Worm (Caenorhabditis elegans) whole organism, L3 larva: ENCODE results near the gene R10E9.3.

ENCODE experiments used
- ama-1 ChIP-seq: fragments of 150-350 bp; optimal IDR thresholded peaks from 2 replicates; lab custom pipeline; 2018
- ceh-82 ChIP-seq: fragments of 150-350 bp; optimal IDR thresholded peaks from 2 replicates; lab custom pipeline; 2014; ENCODE audit warnings: missing biosample characterization, missing genetic modification characterization
- ceh-9 ChIP-seq: sonication (generic microtip); optimal IDR thresholded peaks from 2 replicates; lab custom pipeline; 2018; ENCODE audit warnings: missing biosample characterization, missing genetic modification characterization
- nhr-237 ChIP-seq: fragments of 150-350 bp; optimal IDR thresholded peaks from 2 replicates; lab custom pipeline; 2014; ENCODE audit warnings: missing biosample characterization, missing genetic modification characterization
- nhr-25 ChIP-seq: sonication (generic microtip); optimal IDR thresholded peaks from 2 replicates; lab custom pipeline; 2017; ENCODE audit warnings: missing biosample characterization, missing genetic modification characterization
- nhr-28 ChIP-seq: fragments of 150-350 bp; optimal IDR thresholded peaks from 2 replicates; lab custom pipeline; 2014; ENCODE audit warnings: missing biosample characterization, missing genetic modification characterization
- nhr-77 ChIP-seq: fragments of 150-350 bp; optimal IDR thresholded peaks from 2 replicates; lab custom pipeline; 2014; ENCODE audit warnings: missing biosample characterization, missing genetic modification characterization
- unc-62 ChIP-seq: fragments of 150-350 bp; sonication (generic microtip); optimal IDR thresholded peaks from 4 replicates; lab custom pipeline; 2014; ENCODE audit warnings: missing biosample characterization, missing genetic modification reagents, missing genetic modification characterization
- ztf-11 ChIP-seq: fragments of 150-350 bp; optimal IDR thresholded peaks from 2 replicates; lab custom pipeline; 2014; ENCODE audit warnings: missing biosample characterization, missing genetic modification characterization

ce11 chrIII:3931423-3931822 lies 28.6 kb upstream of the R10E9.3 start, which contains the start of gene F37A8.2:
- TF ChIP-seq nhr-237, result no peak
- TF ChIP-seq unc-62 (GFP tag; lab: Kevin White, UChicago), result no peak
- no peak for TF ChIP-seq ceh-82 (tag; lab: Kevin White, UChicago)
- TF ChIP-seq ama-1, result no peak
- no peak for TF ChIP-seq nhr-25
- TF ChIP-seq ztf-11 (tag; lab: Kevin White, UChicago), result no peak
- TF ChIP-seq ceh-9 (tag; lab: Kevin White, UChicago), result no peak
- TF ChIP-seq nhr-77 (tag; lab: Kevin White, UChicago), result no peak
- no peak for TF ChIP-seq nhr-28 (tag; lab: Kevin White, UChicago)
